Worm (Caenorhabditis elegans): ENCODE measurements around the gene gegf-1.

DNA sequence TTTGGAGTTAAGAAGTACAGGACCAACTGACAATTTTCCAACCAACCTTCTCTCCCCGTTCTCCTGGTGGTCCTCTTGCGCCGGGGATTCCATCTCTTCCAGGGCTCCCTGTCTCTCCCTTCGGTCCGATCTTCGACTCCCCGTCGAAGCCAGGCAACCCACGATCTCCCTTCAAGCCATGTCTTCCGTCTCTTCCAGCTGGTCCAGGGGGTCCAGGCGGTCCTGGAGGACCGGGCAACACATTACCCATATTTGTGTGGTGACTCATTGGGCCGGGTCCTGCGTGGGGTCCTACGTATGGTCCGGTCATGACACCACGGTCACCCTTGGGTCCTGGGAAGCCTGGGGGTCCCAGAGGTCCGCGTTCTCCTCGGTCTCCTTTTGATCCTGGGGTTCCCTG, 16.7 kb downstream of the gegf-1 start:
- TF ChIP-seq ztf-23 (GFP tag; IDR thresholded peaks at IDR 0.05) (no peak), cog-1 (tag; optimal IDR thresholded peaks at IDR 0.05) (no peak), klf-2 (GFP tag; conservative IDR thresholded peaks at IDR 0.05) (no peak), med-1 (GFP tag; optimal IDR thresholded peaks at IDR 0.05; ENCODE audit: insufficient read depth) (no peak), flt-1 (GFP tag; IDR thresholded peaks at IDR 0.05) (no peak), ref-1 (GFP tag; conservative IDR thresholded peaks at IDR 0.05) (no peak), tab-1 (GFP tag; IDR thresholded peaks at IDR 0.05) (no peak), T22C8.4 (GFP tag; IDR thresholded peaks at IDR 0.05) (no peak), ztf-29 (GFP tag; IDR thresholded peaks at IDR 0.05) (no peak)

Measured in whole organism, midembryonic.